Fruit fly (Drosophila melanogaster): ENCODE data around the gene ScsbetaA.
A peak's percentile ranks its signal among the peaks of the same experiment; 100 is the strongest.

ScsbetaA gene

dm6 chr3R:8954515-8955358 lies 16.2 kb downstream of the ScsbetaA start (continued):
- no peak for TF ChIP-seq Dek (tag; optimal IDR thresholded peaks at IDR 0.05)
- no peak for TF ChIP-seq CG16863 (GFP tag; optimal IDR thresholded peaks at IDR 0.05)
- no peak for TF ChIP-seq NFAT (GFP tag; IDR thresholded peaks at IDR 0.05)
- TF ChIP-seq CG11696 (GFP tag; IDR thresholded peaks at IDR 0.05) = no peak
- TF ChIP-seq sens-2 (GFP tag; IDR thresholded peaks at IDR 0.05) = no peak
- no peak for TF ChIP-seq CG3995 (GFP tag; optimal IDR thresholded peaks at IDR 0.05)
- TF ChIP-seq CG7372 (GFP tag; IDR thresholded peaks at IDR 0.05) = no peak
- peak; percentile 41 for TF ChIP-seq twi (tag; optimal IDR thresholded peaks at IDR 0.05)
- TF ChIP-seq ssp (GFP tag; IDR thresholded peaks at IDR 0.05) = no peak
- TF ChIP-seq Antp (GFP tag; optimal IDR thresholded peaks at IDR 0.05) = no peak
- TF ChIP-seq hkb (optimal IDR thresholded peaks at IDR 0.05) = no peak
- peak; percentile 28; the same call in 1 of the 2 replicates for TF ChIP-seq hkb (GFP tag; IDR thresholded peaks at IDR 0.05)
- TF ChIP-seq Sox102F (GFP tag; optimal IDR thresholded peaks at IDR 0.05) = peak; percentile 86
- TF ChIP-seq CG12104 (GFP tag; optimal IDR thresholded peaks at IDR 0.05) = no peak
- no peak for TF ChIP-seq gro (GFP tag; optimal IDR thresholded peaks at IDR 0.05)
- no peak for TF ChIP-seq caup (GFP tag; optimal IDR thresholded peaks at IDR 0.05; ENCODE audit: severe bottlenecking)
- peak; percentile 65 for TF ChIP-seq CG6689 (GFP tag; IDR thresholded peaks at IDR 0.05)
- TF ChIP-seq CG12744 (GFP tag; optimal IDR thresholded peaks at IDR 0.05) = no peak
- TF ChIP-seq Atf-2 (GFP tag; optimal IDR thresholded peaks at IDR 0.05) = no peak
- 0 out of 3 replicates have a peak, but pooled peaks have one; percentile 42 for TF ChIP-seq CG11695 (GFP tag; IDR thresholded peaks at IDR 0.05)
- no peak for TF ChIP-seq Gug (GFP tag; IDR thresholded peaks at IDR 0.05)
- peak; percentile 32 for TF ChIP-seq CG6254 (GFP tag; optimal IDR thresholded peaks at IDR 0.05)
- TF ChIP-seq dpn (GFP tag; optimal IDR thresholded peaks at IDR 0.05) = no peak
- peak; percentile 77 for TF ChIP-seq CG10267 (tag; optimal IDR thresholded peaks at IDR 0.05)
- no peak for TF ChIP-seq tll (GFP tag; optimal IDR thresholded peaks at IDR 0.05)
- TF ChIP-seq CG6791 (GFP tag; IDR thresholded peaks at IDR 0.05; ENCODE audit: partially characterized antibody) = no peak
- peak; percentile 80 for TF ChIP-seq Asciz (GFP tag; optimal IDR thresholded peaks at IDR 0.05)
- TF ChIP-seq Lpt (GFP tag; optimal IDR thresholded peaks at IDR 0.05) = no peak
- no peak for TF ChIP-seq repo (GFP tag; optimal IDR thresholded peaks at IDR 0.05)
- TF ChIP-seq Sin3A (optimal IDR thresholded peaks at IDR 0.05) = no peak
- TF ChIP-seq CG32772 (GFP tag; IDR thresholded peaks at IDR 0.05) = peak; percentile 42; the same call in 1 of the 2 replicates
- no peak for TF ChIP-seq CG5245 (GFP tag; optimal IDR thresholded peaks at IDR 0.05)

dm6 chr3R:8955359-8955820 lies 16.9 kb downstream of the ScsbetaA start:
- peak; percentile 66 to 67 for TF ChIP-seq Trl (optimal IDR thresholded peaks at IDR 0.05)
- no peak for TF ChIP-seq Trl (GFP tag; optimal IDR thresholded peaks at IDR 0.05)
- TF ChIP-seq CG14667 (GFP tag; IDR thresholded peaks at IDR 0.05) = no peak
- no peak for TF ChIP-seq CG8359 (GFP tag; optimal IDR thresholded peaks at IDR 0.05; ENCODE audit: borderline replicate concordance)
- peak; percentile 95; the same call in 3 of the 4 replicates for TF ChIP-seq chinmo (GFP tag; IDR thresholded peaks at IDR 0.05; ENCODE audit: partially characterized antibody)
- peak; percentile 95 for TF ChIP-seq CG5180 (GFP tag; optimal IDR thresholded peaks at IDR 0.05)
- TF ChIP-seq CG17385 (GFP tag; optimal IDR thresholded peaks at IDR 0.05) = peak; percentile 87
- TF ChIP-seq nmo (GFP tag; optimal IDR thresholded peaks at IDR 0.05) = no peak
- peak; percentile 44 for TF ChIP-seq sd (tag; optimal IDR thresholded peaks at IDR 0.05)
- peak; percentile 97 for TF ChIP-seq Blimp-1 (GFP tag; optimal IDR thresholded peaks at IDR 0.05)
- TF ChIP-seq Nf-YB (GFP tag; optimal IDR thresholded peaks at IDR 0.05) = no peak
- no peak for TF ChIP-seq CG14710 (tag; optimal IDR thresholded peaks at IDR 0.05)
- 0 out of 3 replicates have a peak, but pooled peaks have one; percentile 67 for TF ChIP-seq CG2199 (GFP tag; IDR thresholded peaks at IDR 0.05)
- peak; percentile 30 for TF ChIP-seq CG1832 (GFP tag; optimal IDR thresholded peaks at IDR 0.05)
- no peak for TF ChIP-seq CG12942 (GFP tag; optimal IDR thresholded peaks at IDR 0.05)
- peak; percentile 66; the same call in 1 of the 3 replicates for TF ChIP-seq CG6175 (GFP tag; IDR thresholded peaks at IDR 0.05)
- TF ChIP-seq GATAe (GFP tag; conservative IDR thresholded peaks at IDR 0.05) = no peak
- TF ChIP-seq pros (GFP tag; optimal IDR thresholded peaks at IDR 0.05) = peak; percentile 80
- peak; percentile 88 for TF ChIP-seq Adf1 (GFP tag; IDR thresholded peaks at IDR 0.05)
- TF ChIP-seq sens-2 (GFP tag; IDR thresholded peaks at IDR 0.05) = no peak
